Fruit fly (Drosophila melanogaster) whole organism, embryonic: ENCODE results near the gene Cbl.
A peak's percentile ranks its signal among the peaks of the same experiment; 100 is the strongest.

Experiments
- CG10462 ChIP-seq: fragments of 200-800 bp; sonication (Bioruptor generic); optimal IDR thresholded peaks from 2 replicates; lab custom pipeline; 2016; ENCODE audit warnings: missing biosample characterization, missing genetic modification characterization
- CG11085 ChIP-seq: fragments of 200-800 bp; sonication (Bioruptor generic); IDR thresholded peaks from 2 replicates; pipeline ENCODE4 v1.3.6; 2022; ENCODE audit warnings: missing biosample characterization, missing genetic modification characterization
- CG14014 ChIP-seq: fragments of 200-800 bp; sonication (Bioruptor generic); IDR thresholded peaks from 2 replicates; pipeline ENCODE4 v1.3.6; 2022; ENCODE audit warnings: missing biosample characterization, missing genetic modification characterization
- CG17186 ChIP-seq: fragments of 200-800 bp; sonication (Bioruptor generic); optimal IDR thresholded peaks from 3 replicates; lab custom pipeline; 2017; ENCODE audit warnings: missing biosample characterization, missing genetic modification reagents, missing genetic modification characterization
- CG17385 ChIP-seq: fragments of 200-800 bp; sonication (Bioruptor generic); optimal IDR thresholded peaks from 3 replicates; lab custom pipeline; 2018; ENCODE audit warnings: missing biosample characterization, mild to moderate bottlenecking, missing genetic modification characterization
- CG17612 ChIP-seq: fragments of 200-800 bp; sonication (Bioruptor generic); IDR thresholded peaks from 2 replicates; pipeline ENCODE4 v1.3.6; 2022; ENCODE audit warnings: missing biosample characterization, missing genetic modification characterization
- CG17802 ChIP-seq: fragments of 200-800 bp; sonication (Bioruptor generic); optimal IDR thresholded peaks from 2 replicates; lab custom pipeline; 2018; ENCODE audit warnings: missing biosample characterization, mild to moderate bottlenecking, missing genetic modification characterization, moderate library complexity
- CG2120 ChIP-seq: fragments of 200-800 bp; sonication (Bioruptor generic); optimal IDR thresholded peaks from 3 replicates; lab custom pipeline; 2016; ENCODE audit warnings: missing biosample characterization, missing genetic modification characterization
- CG2875 ChIP-seq: fragments of 200-800 bp; sonication (Bioruptor generic); optimal IDR thresholded peaks from 2 replicates; lab custom pipeline; 2017; ENCODE audit warnings: missing biosample characterization, mild to moderate bottlenecking, missing genetic modification characterization, missing genetic modification reagents
- CG34376 ChIP-seq: fragments of 200-800 bp; sonication (Bioruptor generic); optimal IDR thresholded peaks from 2 replicates; lab custom pipeline; 2018; ENCODE audit warnings: missing biosample characterization, mild to moderate bottlenecking, missing genetic modification characterization
- CG4424 ChIP-seq: fragments of 200-800 bp; sonication (Bioruptor generic); optimal IDR thresholded peaks from 3 replicates; lab custom pipeline; 2016; ENCODE audit warnings: missing biosample characterization, missing genetic modification characterization
- CG4730 ChIP-seq: fragments of 200-800 bp; sonication (Bioruptor generic); IDR thresholded peaks from 2 replicates; pipeline ENCODE4 v1.3.6; 2022; ENCODE audit warnings: missing biosample characterization, missing genetic modification characterization
- CG4854 ChIP-seq: fragments of 200-800 bp; sonication (Bioruptor generic); optimal IDR thresholded peaks from 2 replicates; lab custom pipeline; 2016; ENCODE audit warnings: missing biosample characterization, missing genetic modification characterization, inconsistent platforms
- CG7271 ChIP-seq: fragments of 200-800 bp; sonication (Bioruptor generic); optimal IDR thresholded peaks from 2 replicates; lab custom pipeline; 2018; ENCODE audit warnings: missing biosample characterization, mild to moderate bottlenecking, missing genetic modification characterization, moderate library complexity
- CG7987 ChIP-seq: fragments of 200-800 bp; sonication (Bioruptor generic); optimal IDR thresholded peaks from 2 replicates; lab custom pipeline; 2018; ENCODE audit warnings: missing biosample characterization, mild to moderate bottlenecking, missing genetic modification characterization, moderate library complexity
- Camta ChIP-seq: fragments of 200-800 bp; sonication (Bioruptor generic); optimal IDR thresholded peaks from 2 replicates; lab custom pipeline; 2016; ENCODE audit warnings: missing biosample characterization, missing genetic modification characterization
- CkIIα-i1 ChIP-seq: fragments of 200-800 bp; sonication (Bioruptor generic); IDR thresholded peaks from 2 replicates; pipeline ENCODE4 v1.3.6; 2022; ENCODE audit warnings: missing biosample characterization, missing genetic modification characterization
- Dll ChIP-seq: fragments of 200-800 bp; sonication (Bioruptor generic); IDR thresholded peaks from 4 replicates; pipeline ENCODE4 v1.3.6; 2022; ENCODE audit warnings: missing biosample characterization, missing genetic modification characterization; ENCODE audit not compliant: partially characterized antibody
- Doc3 ChIP-seq: fragments of 200-800 bp; sonication (Bioruptor generic); IDR thresholded peaks from 3 replicates; pipeline ENCODE4 v1.3.6; 2022; ENCODE audit warnings: missing biosample characterization, missing genetic modification characterization; ENCODE audit not compliant: partially characterized antibody
- Fer1 ChIP-seq: fragments of 200-800 bp; sonication (Bioruptor generic); optimal IDR thresholded peaks from 2 replicates; lab custom pipeline; 2017; ENCODE audit warnings: missing biosample characterization, mild to moderate bottlenecking, missing genetic modification characterization
- Fer3 ChIP-seq: fragments of 200-800 bp; sonication (Bioruptor generic); optimal IDR thresholded peaks from 2 replicates; lab custom pipeline; 2018; ENCODE audit warnings: missing biosample characterization, mild to moderate bottlenecking, missing genetic modification characterization, moderate library complexity
- Hmr ChIP-seq: fragments of 200-800 bp; sonication (Bioruptor generic); optimal IDR thresholded peaks from 3 replicates; lab custom pipeline; 2017; ENCODE audit warnings: mild to moderate bottlenecking, missing biosample characterization, missing genetic modification reagents, missing genetic modification characterization
- MTF-1 ChIP-seq: fragments of 200-800 bp; sonication (Bioruptor generic); optimal IDR thresholded peaks from 2 replicates; lab custom pipeline; 2018; ENCODE audit warnings: missing biosample characterization, mild to moderate bottlenecking, missing genetic modification characterization, borderline replicate concordance
- Myb ChIP-seq: fragments of 200-800 bp; sonication (Bioruptor generic); optimal IDR thresholded peaks from 2 replicates; lab custom pipeline; 2016; ENCODE audit warnings: missing biosample characterization, missing genetic modification characterization
- Pdp1 ChIP-seq, 2 experiments: fragments of 200-800 bp; sonication (Bioruptor generic); optimal IDR thresholded peaks; 3 replicates each; lab custom pipeline; 2016; ENCODE audit warnings: missing biosample characterization in 2 of 2, missing genetic modification characterization in 2 of 2, mild to moderate bottlenecking in 1 of 2, moderate library complexity in 1 of 2
- Sin3A ChIP-seq: fragments of >200 bp; optimal IDR thresholded peaks from 2 replicates; lab custom pipeline; 2018
- Tbp ChIP-seq: fragments of >200 bp; optimal IDR thresholded peaks from 2 replicates; lab custom pipeline; 2018; ENCODE audit warnings: missing biosample characterization, missing genetic modification characterization
- ash1 ChIP-seq: fragments of 200-800 bp; sonication (Bioruptor generic); optimal IDR thresholded peaks from 2 replicates; lab custom pipeline; 2018; ENCODE audit warnings: missing biosample characterization, mild to moderate bottlenecking, missing genetic modification characterization
- bsh ChIP-seq, 2 experiments: fragments of 200-800 bp; sonication (Bioruptor generic); optimal IDR thresholded peaks; 2 replicates each; lab custom pipeline; 2017 to 2018; ENCODE audit warnings: mild to moderate bottlenecking in 2 of 2, missing biosample characterization in 2 of 2, missing genetic modification characterization in 2 of 2, moderate library complexity in 1 of 2
- crp ChIP-seq, 2 experiments: fragments of 200-800 bp; sonication (Bioruptor generic); optimal IDR thresholded peaks; 2 replicates in 1 of 2; 3 replicates in 1 of 2; lab custom pipeline; 2017; ENCODE audit warnings: missing biosample characterization in 2 of 2, missing genetic modification characterization in 2 of 2, mild to moderate bottlenecking in 1 of 2, moderate library complexity in 1 of 2
- dan ChIP-seq: fragments of 200-800 bp; sonication (Bioruptor generic); IDR thresholded peaks from 2 replicates; pipeline ENCODE4 v1.3.6; 2022; ENCODE audit warnings: missing biosample characterization, missing genetic modification characterization
- fru ChIP-seq: fragments of >200 bp; optimal IDR thresholded peaks from 2 replicates; lab custom pipeline; 2017
- gem ChIP-seq: fragments of 200-800 bp; sonication (Bioruptor generic); optimal IDR thresholded peaks from 2 replicates; lab custom pipeline; 2019; ENCODE audit warnings: missing biosample characterization, mild to moderate bottlenecking, missing genetic modification characterization, moderate library complexity
- hth ChIP-seq: fragments of >200 bp; optimal IDR thresholded peaks from 2 replicates; lab custom pipeline; 2017; ENCODE audit warnings: inconsistent platforms
- maf-S ChIP-seq: fragments of 200-800 bp; sonication (Bioruptor generic); optimal IDR thresholded peaks from 2 replicates; lab custom pipeline; 2016; ENCODE audit warnings: missing biosample characterization, missing genetic modification characterization
- nau ChIP-seq: fragments of 200-800 bp; sonication (Bioruptor generic); optimal IDR thresholded peaks from 3 replicates; lab custom pipeline; 2017; ENCODE audit warnings: missing biosample characterization, mild to moderate bottlenecking, missing genetic modification characterization, missing genetic modification reagents
- nom ChIP-seq: fragments of 200-800 bp; sonication (Bioruptor generic); optimal IDR thresholded peaks from 2 replicates; lab custom pipeline; 2017; ENCODE audit warnings: missing biosample characterization, missing genetic modification characterization, mild to moderate bottlenecking, moderate library complexity, missing genetic modification reagents
- onecut ChIP-seq: fragments of 200-800 bp; sonication (Bioruptor generic); IDR thresholded peaks from 2 replicates; pipeline ENCODE4 v1.3.6; 2022; ENCODE audit warnings: missing biosample characterization, missing genetic modification characterization
- pan ChIP-seq, 4 experiments: fragments of >200 bp in 3 of 4; fragments of 200-800 bp in 1 of 4; sonication (Bioruptor generic) in 1 of 4; optimal IDR thresholded peaks in 3 of 4; IDR thresholded peaks in 1 of 4; 2 replicates each; pipeline versions ENCODE4 v1.3.6 to Lab custom; 2017 to 2022; ENCODE audit warnings: missing biosample characterization in 2 of 4, missing genetic modification characterization in 2 of 4, mixed read lengths in 1 of 4
- pita ChIP-seq: fragments of 200-800 bp; sonication (Bioruptor generic); optimal IDR thresholded peaks from 2 replicates; lab custom pipeline; 2017; ENCODE audit warnings: missing biosample characterization, mild to moderate bottlenecking, missing genetic modification characterization
- psq ChIP-seq: fragments of 200-800 bp; sonication (Bioruptor generic); optimal IDR thresholded peaks from 2 replicates; lab custom pipeline; 2017; ENCODE audit warnings: missing biosample characterization, missing genetic modification characterization
- repo ChIP-seq: fragments of 200-800 bp; sonication (Bioruptor generic); optimal IDR thresholded peaks from 2 replicates; lab custom pipeline; 2016; ENCODE audit warnings: missing biosample characterization, missing genetic modification characterization
- row ChIP-seq: fragments of 200-800 bp; sonication (Bioruptor generic); IDR thresholded peaks from 3 replicates; pipeline ENCODE4 v1.3.6; 2022; ENCODE audit warnings: missing biosample characterization, missing genetic modification characterization
- salm ChIP-seq: fragments of 200-800 bp; sonication (Bioruptor generic); optimal IDR thresholded peaks from 2 replicates; lab custom pipeline; 2018; ENCODE audit warnings: missing biosample characterization, mild to moderate bottlenecking, missing genetic modification characterization
- scrt ChIP-seq: fragments of 200-800 bp; sonication (Bioruptor generic); optimal IDR thresholded peaks from 2 replicates; lab custom pipeline; 2018; ENCODE audit warnings: missing biosample characterization, mild to moderate bottlenecking, missing genetic modification characterization, moderate library complexity
- so ChIP-seq: fragments of 200-800 bp; sonication (Bioruptor generic); IDR thresholded peaks from 3 replicates; pipeline ENCODE4 v1.3.6; 2022; ENCODE audit warnings: missing biosample characterization, missing genetic modification characterization
- tll ChIP-seq, 2 experiments: fragments of 200-800 bp in 1 of 2; fragments of >200 bp in 1 of 2; sonication (Bioruptor generic) in 1 of 2; optimal IDR thresholded peaks; 2 replicates each; lab custom pipeline; 2017 to 2019; ENCODE audit warnings: missing biosample characterization in 2 of 2, missing genetic modification characterization in 2 of 2, mild to moderate bottlenecking in 1 of 2, moderate library complexity in 1 of 2
- tup ChIP-seq: fragments of 200-800 bp; sonication (Bioruptor generic); optimal IDR thresholded peaks from 2 replicates; lab custom pipeline; 2016; ENCODE audit warnings: missing biosample characterization, mild to moderate bottlenecking, missing genetic modification characterization, moderate library complexity
- unc-4 ChIP-seq: fragments of 200-800 bp; sonication (Bioruptor generic); IDR thresholded peaks from 2 replicates; pipeline ENCODE4 v1.3.6; 2022; ENCODE audit warnings: missing biosample characterization, missing genetic modification characterization; ENCODE audit not compliant: partially characterized antibody

Cbl gene

dm6 chr3L:8424831-8425336, at the start of gene Cbl (continued):
- peak; percentile 55 for TF ChIP-seq unc-4 (GFP tag; lab: Robert Waterston, UW)
- TF ChIP-seq row (GFP tag; lab: Robert Waterston, UW): peak; percentile 27; the same call in 1 of the 3 replicates
- TF ChIP-seq psq (GFP tag; lab: Kevin White, UChicago): no peak
- peak; percentile 0 for TF ChIP-seq CG4424 (GFP tag; lab: Kevin White, UChicago)
- no peak for TF ChIP-seq so
- peak; percentile 26 for TF ChIP-seq repo
- TF ChIP-seq CG4854: peak; percentile 12
- no peak for TF ChIP-seq hth
- TF ChIP-seq Myb (GFP tag; lab: Kevin White, UChicago): peak; percentile 99
- TF ChIP-seq CG7987 (GFP tag; lab: Kevin White, UChicago): peak; percentile 68
- peak in 1 of 2 experiments; percentile 26 for TF ChIP-seq bsh (GFP tag; optimal IDR thresholded peaks at IDR 0.05; lab: Kevin White, UChicago)
- no peak for TF ChIP-seq CG4730 (GFP tag; lab: Robert Waterston, UW)
- TF ChIP-seq scrt (GFP tag; lab: Kevin White, UChicago): no peak
- no peak for TF ChIP-seq nau (GFP tag; lab: Kevin White, UChicago)
- TF ChIP-seq Pdp1 (GFP tag; optimal IDR thresholded peaks at IDR 0.05; lab: Kevin White, UChicago): peak in 1 of 2 experiments; percentile 62
- no peak for TF ChIP-seq Fer3 (tag; lab: Kevin White, UChicago)
- no peak for TF ChIP-seq CG11085 (GFP tag; lab: Robert Waterston, UW)
- no peak for TF ChIP-seq ash1
- TF ChIP-seq gem: peak; percentile 20
- TF ChIP-seq CG17802 (tag; lab: Kevin White, UChicago): no peak
- TF ChIP-seq maf-S (GFP tag; lab: Kevin White, UChicago): no peak
- peak; percentile 36 for TF ChIP-seq CG10462
- no peak for TF ChIP-seq CG17612 (GFP tag; lab: Robert Waterston, UW)
- peak; percentile 52 for TF ChIP-seq nom
- peak; percentile 23; the same call in 1 of the 2 replicates for TF ChIP-seq onecut
- peak; percentile 61 for TF ChIP-seq CG17186 (GFP tag; lab: Kevin White, UChicago)
- TF ChIP-seq salm (tag; lab: Kevin White, UChicago): no peak
- TF ChIP-seq MTF-1: peak; percentile 52
- peak in 1 of 2 experiments; percentile 28 for TF ChIP-seq crp (GFP tag; optimal IDR thresholded peaks at IDR 0.05; lab: Kevin White, UChicago)
- no peak for TF ChIP-seq fru (lab: Kevin White, UChicago)
- no peak for TF ChIP-seq CG14014 (GFP tag; lab: Robert Waterston, UW)
- TF ChIP-seq pita (GFP tag; lab: Kevin White, UChicago): no peak
- TF ChIP-seq CG2120 (GFP tag; lab: Kevin White, UChicago): no peak
- TF ChIP-seq tll (GFP tag; optimal IDR thresholded peaks at IDR 0.05; lab: Kevin White, UChicago): peak in 1 of 2 experiments; percentile 42
- peak; percentile 7 for TF ChIP-seq CG2875
- TF ChIP-seq tup (GFP tag; lab: Kevin White, UChicago): no peak
- no peak for TF ChIP-seq Hmr (GFP tag; lab: Kevin White, UChicago)
- 0 out of 4 replicates have a peak, but pooled peaks have one; percentile 29 for TF ChIP-seq Dll (GFP tag; lab: Robert Waterston, UW)
- TF ChIP-seq Sin3A: peak; percentile 79
- TF ChIP-seq CkIIα-i1: no peak
- TF ChIP-seq Camta: no peak
- TF ChIP-seq Doc3: no peak
- peak; percentile 99 for TF ChIP-seq CG17385
- TF ChIP-seq Fer1 (GFP tag; lab: Kevin White, UChicago): peak; percentile 49
- no peak for TF ChIP-seq CG7271
- TF ChIP-seq pan (optimal IDR thresholded peaks at IDR 0.05; lab: Kevin White, UChicago): no peak
- TF ChIP-seq pan (GFP tag; optimal IDR thresholded peaks at IDR 0.05 in 1 of 2, IDR thresholded peaks at IDR 0.05 in 1 of 2): peak in 1 of 2 experiments; percentile 11
- TF ChIP-seq Tbp: no peak
- peak; percentile 33 for TF ChIP-seq CG34376
- TF ChIP-seq dan (GFP tag; lab: Robert Waterston, UW): no peak
